Fruit fly (Drosophila melanogaster) whole organism, pupa: ENCODE data around the gene Eip78C.

ENCODE experiments used
- CG10348 ChIP-seq: fragments of 200-800 bp; sonication (Bioruptor generic); IDR thresholded peaks from 2 replicates; pipeline ENCODE4 v1.3.6; 2022; ENCODE audit warnings: missing biosample characterization, missing genetic modification characterization
- CG34367 ChIP-seq: fragments of 200-800 bp; sonication (Bioruptor generic); optimal IDR thresholded peaks from 2 replicates; lab custom pipeline; 2018; ENCODE audit warnings: missing biosample characterization, mild to moderate bottlenecking, missing genetic modification characterization
- CG8159 ChIP-seq: fragments of 200-800 bp; sonication (Bioruptor generic); optimal IDR thresholded peaks from 3 replicates; lab custom pipeline; 2018; ENCODE audit warnings: missing biosample characterization, mild to moderate bottlenecking, missing genetic modification characterization, moderate library complexity
- D1 ChIP-seq: fragments of 200-800 bp; sonication (Bioruptor generic); optimal IDR thresholded peaks from 2 replicates; lab custom pipeline; 2018; ENCODE audit warnings: missing biosample characterization, mild to moderate bottlenecking, missing genetic modification characterization, moderate library complexity
- EcR ChIP-seq: fragments of 200-800 bp; sonication (Bioruptor generic); optimal IDR thresholded peaks from 3 replicates; lab custom pipeline; 2019; ENCODE audit warnings: missing biosample characterization, missing genetic modification characterization, mild to moderate bottlenecking, moderate library complexity, missing genetic modification reagents
- Pif1B ChIP-seq: fragments of 200-800 bp; sonication (Bioruptor generic); optimal IDR thresholded peaks from 3 replicates; lab custom pipeline; 2016; ENCODE audit warnings: missing biosample characterization, missing genetic modification characterization

DNA sequence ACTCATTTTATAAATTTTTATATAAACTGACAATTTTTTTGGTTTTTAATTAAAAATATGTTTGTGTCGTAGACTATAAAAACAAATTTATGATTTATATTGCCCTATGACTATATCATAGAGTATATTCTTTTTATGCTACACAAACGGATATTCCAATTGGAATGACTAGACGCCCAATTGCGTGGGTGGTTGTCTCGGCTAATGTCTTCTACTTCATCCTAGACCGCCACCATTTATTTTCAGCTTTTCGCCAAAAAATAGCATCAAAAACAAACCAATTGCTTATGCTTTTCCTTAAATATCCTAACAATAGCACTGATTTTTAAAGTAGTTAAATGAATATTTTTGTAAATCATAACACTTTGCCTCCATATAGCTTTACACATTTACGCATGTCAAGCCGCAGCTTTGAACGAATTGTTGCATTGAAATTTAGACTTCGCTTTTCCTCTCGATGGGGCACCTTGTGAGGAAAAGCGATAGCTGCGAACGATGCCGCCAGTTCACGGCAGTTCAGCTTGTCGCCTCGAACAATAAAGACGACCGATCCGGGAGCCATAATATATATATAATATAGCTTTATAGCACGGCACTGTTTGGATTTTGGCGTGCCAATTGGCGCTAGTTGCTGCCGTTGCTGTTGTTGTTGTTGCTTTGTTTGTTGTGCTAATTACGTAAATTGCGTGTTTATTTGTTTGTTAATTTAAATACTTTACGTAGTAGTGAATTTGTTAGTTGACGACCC lies 24.2 kb upstream of the Eip78C start:
- TF ChIP-seq CG10348 (GFP tag; lab: Robert Waterston, UW) (no peak), D1 (tag; lab: Kevin White, UChicago) (peak; percentile 52), CG8159 (tag; lab: Kevin White, UChicago) (no peak), EcR (GFP tag; lab: Kevin White, UChicago) (peak; percentile 72), CG34367 (tag; lab: Kevin White, UChicago) (no peak), Pif1B (GFP tag; lab: Kevin White, UChicago) (no peak)
